Fruit fly (Drosophila melanogaster) whole organism, pupa: Measurements from ENCODE around the gene CG9733.

ENCODE experiments used
- CG10348 ChIP-seq: fragments of 200-800 bp; sonication (Bioruptor generic); IDR thresholded peaks from 2 replicates; pipeline ENCODE4 v1.3.6; 2022; ENCODE audit warnings: missing biosample characterization, missing genetic modification characterization
- CG12605 ChIP-seq: fragments of 200-800 bp; sonication (Bioruptor generic); IDR thresholded peaks from 2 replicates; pipeline ENCODE4 v1.3.6; 2022; ENCODE audit warnings: missing biosample characterization, missing genetic modification characterization
- CG13204 ChIP-seq: fragments of 200-800 bp; sonication (Bioruptor generic); optimal IDR thresholded peaks from 2 replicates; lab custom pipeline; 2018; ENCODE audit warnings: missing biosample characterization, mild to moderate bottlenecking, missing genetic modification characterization, moderate library complexity
- CG14655 ChIP-seq: fragments of 200-800 bp; sonication (Bioruptor generic); optimal IDR thresholded peaks from 3 replicates; lab custom pipeline; 2017; ENCODE audit warnings: mild to moderate bottlenecking, missing biosample characterization, missing genetic modification reagents, missing genetic modification characterization
- CG15710 ChIP-seq: fragments of 200-800 bp; sonication (Bioruptor generic); optimal IDR thresholded peaks from 2 replicates; lab custom pipeline; 2018; ENCODE audit warnings: missing biosample characterization, mild to moderate bottlenecking, missing genetic modification characterization, moderate library complexity
- CG17806 ChIP-seq: fragments of 200-800 bp; sonication (Bioruptor generic); optimal IDR thresholded peaks from 2 replicates; lab custom pipeline; 2018; ENCODE audit warnings: missing biosample characterization, mild to moderate bottlenecking, missing genetic modification characterization, moderate library complexity
- CG32121 ChIP-seq: fragments of 200-800 bp; sonication (Bioruptor generic); IDR thresholded peaks from 2 replicates; pipeline ENCODE4 v1.3.6; 2022; ENCODE audit warnings: missing biosample characterization, missing genetic modification characterization
- CG34367 ChIP-seq: fragments of 200-800 bp; sonication (Bioruptor generic); optimal IDR thresholded peaks from 2 replicates; lab custom pipeline; 2018; ENCODE audit warnings: missing biosample characterization, mild to moderate bottlenecking, missing genetic modification characterization
- CG4496 ChIP-seq: fragments of 200-800 bp; sonication (Bioruptor generic); IDR thresholded peaks from 3 replicates; pipeline ENCODE4 v1.3.6; 2022; ENCODE audit warnings: missing biosample characterization, missing genetic modification characterization
- CG8159 ChIP-seq: fragments of 200-800 bp; sonication (Bioruptor generic); optimal IDR thresholded peaks from 3 replicates; lab custom pipeline; 2018; ENCODE audit warnings: missing biosample characterization, mild to moderate bottlenecking, missing genetic modification characterization, moderate library complexity
- CG8301 ChIP-seq: fragments of 200-800 bp; sonication (Bioruptor generic); optimal IDR thresholded peaks from 2 replicates; lab custom pipeline; 2018; ENCODE audit warnings: missing biosample characterization, mild to moderate bottlenecking, missing genetic modification characterization
- CG9948 ChIP-seq: fragments of 200-800 bp; sonication (Bioruptor generic); optimal IDR thresholded peaks from 2 replicates; lab custom pipeline; 2018; ENCODE audit warnings: missing biosample characterization, mild to moderate bottlenecking, missing genetic modification characterization, moderate library complexity
- D1 ChIP-seq: fragments of 200-800 bp; sonication (Bioruptor generic); optimal IDR thresholded peaks from 2 replicates; lab custom pipeline; 2018; ENCODE audit warnings: missing biosample characterization, mild to moderate bottlenecking, missing genetic modification characterization, moderate library complexity
- EcR ChIP-seq: fragments of 200-800 bp; sonication (Bioruptor generic); optimal IDR thresholded peaks from 3 replicates; lab custom pipeline; 2019; ENCODE audit warnings: missing biosample characterization, missing genetic modification characterization, mild to moderate bottlenecking, moderate library complexity, missing genetic modification reagents
- Ets98B ChIP-seq: fragments of 200-800 bp; sonication (Bioruptor generic); IDR thresholded peaks from 2 replicates; pipeline ENCODE4 v1.3.6; 2022; ENCODE audit warnings: missing biosample characterization, missing genetic modification characterization
- Pif1A ChIP-seq: fragments of 200-800 bp; sonication (Bioruptor generic); optimal IDR thresholded peaks from 3 replicates; lab custom pipeline; 2016; ENCODE audit warnings: missing biosample characterization, missing genetic modification characterization
- Pif1B ChIP-seq: fragments of 200-800 bp; sonication (Bioruptor generic); optimal IDR thresholded peaks from 3 replicates; lab custom pipeline; 2016; ENCODE audit warnings: missing biosample characterization, missing genetic modification characterization
- Snoo ChIP-seq: fragments of 200-800 bp; sonication (Bioruptor generic); optimal IDR thresholded peaks from 3 replicates; lab custom pipeline; 2017; ENCODE audit warnings: missing biosample characterization, mild to moderate bottlenecking, missing genetic modification characterization, inconsistent platforms
- fd96Ca ChIP-seq: fragments of 200-800 bp; sonication (Bioruptor generic); IDR thresholded peaks from 3 replicates; pipeline ENCODE4 v1.3.6; 2022; ENCODE audit warnings: missing biosample characterization, missing genetic modification characterization
- gl ChIP-seq: fragments of 200-800 bp; sonication (Bioruptor generic); optimal IDR thresholded peaks from 2 replicates; lab custom pipeline; 2018; ENCODE audit warnings: missing biosample characterization, mild to moderate bottlenecking, missing genetic modification characterization
- rn ChIP-seq: fragments of 200-800 bp; sonication (Bioruptor generic); IDR thresholded peaks from 2 replicates; pipeline ENCODE4 v1.3.6; 2022; ENCODE audit warnings: missing biosample characterization, missing genetic modification characterization

CG9733 gene

dm6 chr3R:30270318-30271119 is 24.0 kb upstream of the CG9733 start:
- TF ChIP-seq CG14655 (GFP tag; lab: Kevin White, UChicago) (peak; percentile 79), CG8301 (tag; lab: Kevin White, UChicago) (peak; percentile 71), CG32121 (GFP tag; lab: Robert Waterston, UW) (no peak), CG13204 (GFP tag; lab: Kevin White, UChicago) (no peak), Ets98B (GFP tag; lab: Robert Waterston, UW) (peak; percentile 24; the same call in 1 of the 2 replicates), CG4496 (GFP tag; lab: Robert Waterston, UW) (peak; percentile 63; the same call in 2 of the 3 replicates), EcR (GFP tag; lab: Kevin White, UChicago) (no peak), gl (tag; lab: Kevin White, UChicago) (peak; percentile 61), CG17806 (tag; lab: Kevin White, UChicago) (peak; percentile 48), Pif1B (GFP tag; lab: Kevin White, UChicago) (no peak), CG8159 (peak; percentile 69), Pif1A (GFP tag; lab: Kevin White, UChicago) (peak; percentile 41), rn (no peak), CG34367 (tag; lab: Kevin White, UChicago) (peak; percentile 52), CG15710 (tag; lab: Kevin White, UChicago) (peak; percentile 60), CG10348 (GFP tag; lab: Robert Waterston, UW) (no peak), CG9948 (tag; lab: Kevin White, UChicago) (peak; percentile 58), Snoo (no peak), D1 (tag; lab: Kevin White, UChicago) (no peak)

DNA sequence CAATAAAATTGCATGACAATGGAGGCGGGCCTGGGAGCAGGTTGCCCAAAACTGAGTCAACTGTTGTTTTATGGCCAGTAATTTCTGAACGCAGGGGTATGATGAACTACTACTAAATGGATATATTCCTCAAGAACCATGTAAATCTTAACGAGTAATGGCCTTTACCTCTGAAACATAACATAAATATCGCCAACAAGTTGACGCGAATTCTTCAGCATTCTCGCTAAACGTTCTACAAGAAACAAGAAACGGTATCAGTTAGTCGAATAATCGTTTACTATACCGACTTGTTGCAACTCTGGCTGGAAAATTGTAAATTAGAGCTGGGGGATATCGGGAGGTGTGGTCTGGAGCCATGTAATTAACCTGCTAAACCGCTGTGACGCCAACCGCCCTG is 22.2 kb upstream of the CG9733 start:
- TF ChIP-seq CG15710 (tag; lab: Kevin White, UChicago) (no peak), Snoo (peak; percentile 9), CG17806 (tag; lab: Kevin White, UChicago) (peak; percentile 5), CG34367 (tag; lab: Kevin White, UChicago) (no peak), CG8159 (peak; percentile 22), CG8301 (tag; lab: Kevin White, UChicago) (no peak), CG12605 (GFP tag; lab: Robert Waterston, UW) (no peak), Pif1A (GFP tag; lab: Kevin White, UChicago) (peak; percentile 40), CG32121 (GFP tag; lab: Robert Waterston, UW) (no peak), Pif1B (GFP tag; lab: Kevin White, UChicago) (peak; percentile 16), CG13204 (GFP tag; lab: Kevin White, UChicago) (no peak), CG14655 (GFP tag; lab: Kevin White, UChicago) (peak; percentile 18), rn (no peak), CG10348 (GFP tag; lab: Robert Waterston, UW) (no peak), CG9948 (tag; lab: Kevin White, UChicago) (peak; percentile 19), fd96Ca (no peak), D1 (tag; lab: Kevin White, UChicago) (no peak), Ets98B (GFP tag; lab: Robert Waterston, UW) (no peak), gl (tag; lab: Kevin White, UChicago) (no peak), EcR (GFP tag; lab: Kevin White, UChicago) (no peak)

DNA sequence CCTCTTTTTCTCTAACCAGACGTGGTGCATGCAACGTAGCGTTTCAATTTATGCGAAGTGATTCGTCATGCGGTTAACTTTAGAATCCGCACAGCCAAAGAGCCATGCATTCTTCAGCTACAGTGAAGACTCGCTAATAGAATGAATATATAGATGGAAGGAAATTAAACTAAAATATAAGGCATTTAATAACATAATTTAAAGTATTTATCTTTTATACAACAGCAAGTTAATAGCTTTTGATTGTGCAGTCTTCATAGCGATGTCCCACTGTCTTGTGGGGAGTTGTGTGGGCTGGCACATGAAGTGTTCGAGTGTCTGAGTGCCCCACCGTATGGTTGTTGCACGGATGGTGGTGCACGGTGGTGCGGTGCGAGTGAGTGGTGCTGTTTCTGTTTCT is 18.9 kb upstream of the CG9733 start:
- TF ChIP-seq CG9948 (tag; lab: Kevin White, UChicago) (peak; percentile 96), CG15710 (tag; lab: Kevin White, UChicago) (peak; percentile 99), CG32121 (GFP tag; lab: Robert Waterston, UW) (peak; percentile 95), CG34367 (tag; lab: Kevin White, UChicago) (peak; percentile 98), Pif1A (GFP tag; lab: Kevin White, UChicago) (peak; percentile 93), CG4496 (GFP tag; lab: Robert Waterston, UW) (peak; percentile 99), CG14655 (GFP tag; lab: Kevin White, UChicago) (peak; percentile 94), Pif1B (GFP tag; lab: Kevin White, UChicago) (peak; percentile 90), rn (peak; percentile 94), CG13204 (GFP tag; lab: Kevin White, UChicago) (peak; percentile 96), Ets98B (GFP tag; lab: Robert Waterston, UW) (peak; percentile 97), gl (tag; lab: Kevin White, UChicago) (peak; percentile 94), CG8159 (peak; percentile 94), CG8301 (tag; lab: Kevin White, UChicago) (peak; percentile 92), CG12605 (GFP tag; lab: Robert Waterston, UW) (peak; percentile 97), EcR (GFP tag; lab: Kevin White, UChicago) (peak; percentile 39), CG10348 (GFP tag; lab: Robert Waterston, UW) (peak; percentile 85), CG17806 (tag; lab: Kevin White, UChicago) (peak; percentile 97), fd96Ca (peak; percentile 96), D1 (tag; lab: Kevin White, UChicago) (peak; percentile 91), Snoo (peak; percentile 65)

- TF ChIP-seq CG34367 (tag; lab: Kevin White, UChicago) (peak; percentile 67), Pif1A (GFP tag; lab: Kevin White, UChicago) (no peak), Ets98B (GFP tag; lab: Robert Waterston, UW) (no peak; the same call in 1 of the 2 replicates), Pif1B (GFP tag; lab: Kevin White, UChicago) (no peak), CG10348 (GFP tag; lab: Robert Waterston, UW) (no peak), CG17806 (tag; lab: Kevin White, UChicago) (peak; percentile 74), CG4496 (GFP tag; lab: Robert Waterston, UW) (peak; percentile 68; the same call in 2 of the 3 replicates), gl (tag; lab: Kevin White, UChicago) (no peak), CG14655 (GFP tag; lab: Kevin White, UChicago) (no peak), Snoo (no peak), CG9948 (tag; lab: Kevin White, UChicago) (peak; percentile 73), fd96Ca (peak; percentile 20; the same call in 1 of the 3 replicates), EcR (GFP tag; lab: Kevin White, UChicago) (peak; percentile 65), CG12605 (GFP tag; lab: Robert Waterston, UW) (peak; percentile 25; the same call in 1 of the 2 replicates), CG15710 (tag; lab: Kevin White, UChicago) (peak; percentile 41), CG8301 (tag; lab: Kevin White, UChicago) (no peak), CG32121 (GFP tag; lab: Robert Waterston, UW) (no peak), rn (0 out of 2 replicates have a peak, but pooled peaks have one; percentile 15), CG8159 (peak; percentile 51), D1 (tag; lab: Kevin White, UChicago) (no peak), CG13204 (GFP tag; lab: Kevin White, UChicago) (peak; percentile 58)
Observed at dm6 chr3R:30264671-30265282, 18.3 kb upstream of the CG9733 start.
